Worm (Caenorhabditis elegans) whole organism, early embryonic: Measurements from ENCODE around the gene F46H5.3.

Experiments
- B0310.2 ChIP-seq: sonication (generic microtip); optimal IDR thresholded peaks from 2 replicates; lab custom pipeline; 2016; ENCODE audit warnings: mild to moderate bottlenecking, missing genetic modification characterization, missing compliant biosample characterization
- F13C5.2 ChIP-seq: sonication (generic microtip); optimal IDR thresholded peaks from 2 replicates; lab custom pipeline; 2017; ENCODE audit warnings: mild to moderate bottlenecking, missing genetic modification characterization, inconsistent platforms, missing compliant biosample characterization
- aly-1 ChIP-seq: sonication (generic microtip); optimal IDR thresholded peaks from 2 replicates; lab custom pipeline; 2016; ENCODE audit warnings: missing genetic modification characterization, missing compliant biosample characterization
- ama-1 ChIP-seq: fragments of 150-350 bp; optimal IDR thresholded peaks from 2 replicates; lab custom pipeline; 2014
- ceh-13 ChIP-seq: fragments of 200-800 bp; sonication (Bioruptor generic); optimal IDR thresholded peaks from 2 replicates; lab custom pipeline; 2018; ENCODE audit warnings: mild to moderate bottlenecking, missing genetic modification characterization, missing compliant biosample characterization
- ceh-36 ChIP-seq: sonication (generic microtip); optimal IDR thresholded peaks from 2 replicates; lab custom pipeline; 2016; ENCODE audit warnings: missing genetic modification characterization, inconsistent platforms, missing compliant biosample characterization
- ets-7 ChIP-seq: sonication (generic microtip); optimal IDR thresholded peaks from 2 replicates; lab custom pipeline; 2016; ENCODE audit warnings: missing genotype, missing genetic modification characterization, missing compliant biosample characterization
- flt-1 ChIP-seq: fragments of 200-800 bp; sonication (Bioruptor generic); IDR thresholded peaks from 2 replicates; pipeline ENCODE4 v1.3.6; 2022; ENCODE audit warnings: missing genetic modification characterization, missing compliant biosample characterization
- hmbx-1 ChIP-seq: sonication (generic microtip); optimal IDR thresholded peaks from 2 replicates; lab custom pipeline; 2016; ENCODE audit warnings: mild to moderate bottlenecking, missing genetic modification characterization, missing compliant biosample characterization
- hmg-4 ChIP-seq: fragments of 200-800 bp; sonication (Bioruptor generic); optimal IDR thresholded peaks from 2 replicates; lab custom pipeline; 2018; ENCODE audit warnings: mild to moderate bottlenecking, missing genetic modification characterization, missing compliant biosample characterization
- hnd-1 ChIP-seq: sonication (generic microtip); optimal IDR thresholded peaks from 2 replicates; lab custom pipeline; 2016; ENCODE audit warnings: missing genetic modification characterization, missing compliant biosample characterization
- pes-1 ChIP-seq: fragments of 200-800 bp; sonication (Bioruptor generic); IDR thresholded peaks from 2 replicates; pipeline ENCODE4 v1.3.6; 2022; ENCODE audit warnings: missing genetic modification reagents, missing genetic modification characterization, missing compliant biosample characterization
- scrt-1 ChIP-seq: fragments of 200-800 bp; sonication (Bioruptor generic); IDR thresholded peaks from 2 replicates; pipeline ENCODE4 v1.3.6; 2022; ENCODE audit warnings: missing genetic modification characterization, missing compliant biosample characterization
- sea-1 ChIP-seq: fragments of 200-800 bp; sonication (Bioruptor generic); conservative IDR thresholded peaks from 2 replicates; pipeline ENCODE4 v1.3.6; 2022; ENCODE audit warnings: missing genetic modification characterization, missing compliant biosample characterization
- tbx-11 ChIP-seq: fragments of 200-800 bp; sonication (Bioruptor generic); IDR thresholded peaks from 2 replicates; pipeline ENCODE4 v1.3.6; 2022; ENCODE audit warnings: missing genetic modification characterization, missing compliant biosample characterization
- tbx-37 ChIP-seq: fragments of 200-800 bp; sonication (Bioruptor generic); conservative IDR thresholded peaks from 2 replicates; pipeline ENCODE4 v1.3.6; 2022; ENCODE audit warnings: missing genetic modification reagents, missing genetic modification characterization, missing compliant biosample characterization
- tra-4 ChIP-seq: sonication (generic microtip); optimal IDR thresholded peaks from 2 replicates; lab custom pipeline; 2017; ENCODE audit warnings: missing genetic modification characterization, missing compliant biosample characterization

F46H5.3 gene

ce11 chrX:7269379-7269778 lies 30.9 kb upstream of the F46H5.3 start, which contains the start of gene grd-7:
TSS of gene grd-7 (minus strand) at chrX:7269479.
- TF ChIP-seq aly-1 (no peak), ceh-36 (tag; lab: Kevin White, UChicago) (no peak)

- TF ChIP-seq sea-1 = 0 out of 2 replicates have a peak, but pooled peaks have one; percentile 31
- 0 out of 2 replicates have a peak, but pooled peaks have one; percentile 30 for TF ChIP-seq scrt-1 (GFP tag; lab: Robert Waterston, UW)
- no peak for TF ChIP-seq tbx-11 (GFP tag; lab: Robert Waterston, UW)
- no peak for TF ChIP-seq pes-1 (GFP tag; lab: Robert Waterston, UW)
- TF ChIP-seq hnd-1 = no peak
These were observed 30.5 kb upstream of the F46H5.3 start for ce11 chrX:7268965-7269364.

ce11 chrX:7265348-7265747 lies 26.9 kb upstream of the F46H5.3 start, which contains the start of gene F46H5.2:
TSS of gene F46H5.2 (plus strand) at chrX:7265648.
- TF ChIP-seq hmbx-1 (tag; lab: Kevin White, UChicago) (no peak), sea-1 (0 out of 2 replicates have a peak, but pooled peaks have one; percentile 1)

- TF ChIP-seq ets-7 (tag; lab: Kevin White, UChicago) (peak; percentile 32), sea-1 (peak; percentile 64; the same call in 1 of the 2 replicates), aly-1 (peak; percentile 25), ceh-36 (tag; lab: Kevin White, UChicago) (no peak), ama-1 (lab: Kevin White, UChicago) (no peak), hmg-4 (peak; percentile 91), flt-1 (peak; percentile 63; the same call in 1 of the 2 replicates), tbx-37 (GFP tag; lab: Robert Waterston, UW) (0 out of 2 replicates have a peak, but pooled peaks have one; percentile 34), scrt-1 (GFP tag; lab: Robert Waterston, UW) (no peak), ceh-13 (GFP tag; lab: Kevin White, UChicago) (peak; percentile 3), F13C5.2 (tag; lab: Kevin White, UChicago) (peak; percentile 73)
These were observed 26.3 kb upstream of the F46H5.3 start for ce11 chrX:7264591-7265306.

DNA sequence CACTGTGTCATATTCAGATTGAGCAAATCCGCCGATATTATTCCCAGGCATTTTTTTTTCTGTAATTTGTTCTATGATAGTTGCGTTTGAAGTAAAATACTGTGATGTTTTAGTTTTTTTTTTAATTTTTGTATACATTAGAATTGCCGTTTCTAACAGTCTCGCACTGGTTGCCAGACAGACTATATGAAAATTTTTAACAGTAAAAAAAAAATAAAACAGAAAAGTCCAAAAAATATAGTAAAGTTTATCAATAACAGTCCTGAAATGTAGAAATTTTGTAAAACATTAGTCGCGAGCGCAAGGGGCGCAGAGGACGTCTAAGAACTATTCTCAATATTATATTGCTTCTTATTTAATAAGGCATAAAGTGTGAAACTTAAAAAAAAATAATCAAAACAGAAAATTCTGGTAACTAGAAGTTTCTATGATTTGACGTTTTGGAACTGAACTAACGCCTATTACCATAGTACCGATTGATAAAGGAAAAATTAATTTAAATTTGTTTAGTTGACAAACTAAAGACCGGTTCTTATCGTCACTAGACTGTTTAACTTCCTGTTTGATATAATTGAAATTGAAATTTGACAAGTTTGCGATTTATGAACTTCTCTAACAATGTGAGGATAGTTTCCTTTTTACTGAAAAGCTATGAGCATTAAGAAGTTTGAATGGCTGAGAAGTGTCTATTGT lies 22.0 kb upstream of the F46H5.3 start, which contains the start of gene lact-1:
Gene lact-1, minus strand, starts transcription at position 51 of the 693 bp plus-strand sequence.
- TF ChIP-seq tra-4 (tag; lab: Kevin White, UChicago) (no peak), pes-1 (GFP tag; lab: Robert Waterston, UW) (no peak), F13C5.2 (tag; lab: Kevin White, UChicago) (no peak), sea-1 (no peak), ceh-36 (tag; lab: Kevin White, UChicago) (no peak), hnd-1 (no peak), scrt-1 (GFP tag; lab: Robert Waterston, UW) (no peak), B0310.2 (tag; lab: Kevin White, UChicago) (no peak), ama-1 (lab: Kevin White, UChicago) (no peak), ets-7 (tag; lab: Kevin White, UChicago) (no peak), hmg-4 (no peak), tbx-11 (GFP tag; lab: Robert Waterston, UW) (no peak), ceh-13 (GFP tag; lab: Kevin White, UChicago) (no peak), flt-1 (no peak), tbx-37 (GFP tag; lab: Robert Waterston, UW) (no peak), aly-1 (no peak)

DNA sequence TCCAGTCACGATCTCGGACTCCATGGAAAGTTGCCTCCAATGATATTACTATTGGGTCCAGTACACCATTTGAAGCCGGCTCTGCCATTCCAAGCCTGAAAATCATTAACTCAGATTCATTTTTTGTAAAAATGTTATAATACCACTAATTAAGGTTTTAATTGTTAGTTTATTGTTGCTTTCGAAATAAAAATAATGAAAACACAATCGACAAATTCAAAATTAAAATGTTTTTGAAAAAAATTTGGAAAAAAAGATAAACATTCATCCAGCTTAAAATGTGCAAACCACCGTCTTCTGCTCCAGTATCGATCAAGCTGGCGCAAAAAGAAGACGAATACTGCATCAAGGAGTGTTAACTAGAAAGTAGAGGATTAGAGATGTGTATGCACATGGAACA lies 18.4 kb upstream of the F46H5.3 start, which contains the start of gene F46H5.5:
Gene F46H5.5, minus strand, starts transcription at position 101 of the 400 bp plus-strand sequence.
- no peak for TF ChIP-seq tbx-11 (GFP tag; lab: Robert Waterston, UW)
- TF ChIP-seq hmg-4 = no peak
- no peak for TF ChIP-seq F13C5.2 (tag; lab: Kevin White, UChicago)
- TF ChIP-seq pes-1 (GFP tag; lab: Robert Waterston, UW) = no peak
- TF ChIP-seq hmbx-1 (tag; lab: Kevin White, UChicago) = no peak
- no peak for TF ChIP-seq sea-1
- TF ChIP-seq tra-4 (tag; lab: Kevin White, UChicago) = no peak
- TF ChIP-seq scrt-1 (GFP tag; lab: Robert Waterston, UW) = no peak
- no peak for TF ChIP-seq flt-1
- no peak for TF ChIP-seq aly-1
- TF ChIP-seq ets-7 (tag; lab: Kevin White, UChicago) = no peak
- no peak for TF ChIP-seq B0310.2 (tag; lab: Kevin White, UChicago)
- no peak for TF ChIP-seq tbx-37 (GFP tag; lab: Robert Waterston, UW)
- no peak for TF ChIP-seq ceh-13 (GFP tag; lab: Kevin White, UChicago)
- TF ChIP-seq ceh-36 (tag; lab: Kevin White, UChicago) = no peak
- TF ChIP-seq hnd-1 = no peak
- TF ChIP-seq ama-1 (lab: Kevin White, UChicago) = no peak

DNA sequence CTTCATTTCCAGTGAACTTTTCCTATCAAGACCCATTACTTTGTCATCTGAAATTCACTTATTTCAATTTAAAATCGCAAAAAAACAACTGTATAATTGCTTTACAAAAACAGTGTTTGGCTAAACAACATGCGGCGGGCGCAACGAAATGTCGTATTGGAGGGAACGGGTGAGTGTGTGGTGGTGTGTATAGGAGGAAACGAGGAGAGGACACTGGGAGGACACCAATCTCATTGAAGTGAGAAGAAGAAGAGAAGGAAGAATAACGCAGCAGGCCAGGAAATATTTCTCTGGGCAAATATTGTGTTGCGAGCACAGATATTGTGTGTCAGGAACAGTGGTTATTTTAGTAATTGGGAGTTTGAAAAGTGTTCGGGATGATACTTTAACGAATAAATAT lies 16.1 kb upstream of the F46H5.3 start, which contains the start of gene F46H5.4:
Gene F46H5.4, minus strand, starts transcription at position 53 of the 400 bp plus-strand sequence.
- 0 out of 2 replicates have a peak, but pooled peaks have one; percentile 21 for TF ChIP-seq scrt-1 (GFP tag; lab: Robert Waterston, UW)
- peak; percentile 53 for TF ChIP-seq F13C5.2 (tag; lab: Kevin White, UChicago)
- no peak for TF ChIP-seq hmbx-1 (tag; lab: Kevin White, UChicago)
